Worm (Caenorhabditis elegans): ENCODE data around the gene C18G1.8.

DNA sequence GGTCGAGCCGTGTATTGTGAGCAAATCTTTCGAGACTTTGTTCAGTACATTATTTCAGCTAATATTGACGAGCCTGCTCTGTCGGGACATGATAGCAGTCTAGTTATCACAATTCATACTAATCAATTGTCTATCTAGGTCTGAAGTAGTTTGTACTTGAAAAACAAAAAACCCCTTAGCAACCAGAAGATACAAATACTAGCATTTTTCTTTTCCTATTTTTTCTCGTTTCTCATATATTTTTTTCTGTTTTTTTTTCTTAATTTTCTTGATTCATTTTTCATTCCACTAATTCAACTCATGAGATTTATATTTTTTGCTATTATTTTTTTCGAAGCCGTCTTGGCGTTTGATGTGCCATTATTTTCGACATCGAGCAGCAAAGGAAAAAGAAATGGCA is 20.8 kb upstream of the C18G1.8 start, which contains the start of gene R02F11.9:
- TF ChIP-seq nhr-77 (tag; optimal IDR thresholded peaks at IDR 0.05) (no peak), unc-39 (tag; optimal IDR thresholded peaks at IDR 0.05) (no peak), mdl-1 (tag; optimal IDR thresholded peaks at IDR 0.05) (no peak), nhr-42 (GFP tag; IDR thresholded peaks at IDR 0.05) (no peak), snpc-4 (tag; optimal IDR thresholded peaks at IDR 0.05) (no peak), lsy-2 (tag; optimal IDR thresholded peaks at IDR 0.05) (no peak), lim-7 (GFP tag; IDR thresholded peaks at IDR 0.05) (no peak), nhr-237 (tag; optimal IDR thresholded peaks at IDR 0.05) (no peak)

Measured in whole organism, L4 larva.